Fruit fly (Drosophila melanogaster): ENCODE data around the gene CG4829.

CG4829 gene

dm6 chrX:16811213-16811749 lies at the start of gene CG4829 (continued):
- TF ChIP-seq dan (GFP tag; IDR thresholded peaks at IDR 0.05), result no peak
- TF ChIP-seq Sox102F (GFP tag; optimal IDR thresholded peaks at IDR 0.05), result peak; percentile 93
- TF ChIP-seq E2f1 (GFP tag; IDR thresholded peaks at IDR 0.05), result peak; percentile 85
- no peak for TF ChIP-seq Tbp (GFP tag; optimal IDR thresholded peaks at IDR 0.05)
- TF ChIP-seq run (tag; optimal IDR thresholded peaks at IDR 0.05), result peak; percentile 77
- peak; percentile 84 for TF ChIP-seq jumu (GFP tag; optimal IDR thresholded peaks at IDR 0.05)
- peak; percentile 74 for TF ChIP-seq pho (GFP tag; optimal IDR thresholded peaks at IDR 0.05)
- TF ChIP-seq lab (GFP tag; optimal IDR thresholded peaks at IDR 0.05), result peak; percentile 93
- peak; percentile 82 for TF ChIP-seq az2 (GFP tag; optimal IDR thresholded peaks at IDR 0.05)
- peak; percentile 79 for TF ChIP-seq ssp (GFP tag; IDR thresholded peaks at IDR 0.05)
- peak; percentile 70 for TF ChIP-seq Camta (GFP tag; optimal IDR thresholded peaks at IDR 0.05)
- TF ChIP-seq grau (tag; optimal IDR thresholded peaks at IDR 0.05), result peak; percentile 87
- no peak for TF ChIP-seq knrl (GFP tag; IDR thresholded peaks at IDR 0.05; ENCODE audit: partially characterized antibody)
- TF ChIP-seq maf-S (GFP tag; optimal IDR thresholded peaks at IDR 0.05), result peak; percentile 75
- TF ChIP-seq bigmax (GFP tag; optimal IDR thresholded peaks at IDR 0.05), result no peak
- peak; percentile 79 for TF ChIP-seq CG12299 (tag; optimal IDR thresholded peaks at IDR 0.05)
- TF ChIP-seq ara (GFP tag; IDR thresholded peaks at IDR 0.05), result peak; percentile 84
- peak; percentile 79 for TF ChIP-seq CG15601 (tag; optimal IDR thresholded peaks at IDR 0.05)
- peak; percentile 89 for TF ChIP-seq CG6813 (GFP tag; optimal IDR thresholded peaks at IDR 0.05)
- peak; percentile 74 for TF ChIP-seq schlank (tag; optimal IDR thresholded peaks at IDR 0.05)
- peak; percentile 81 for TF ChIP-seq Oaz (GFP tag; IDR thresholded peaks at IDR 0.05)
- peak; percentile 85 for TF ChIP-seq CG2120 (GFP tag; optimal IDR thresholded peaks at IDR 0.05)
- no peak for TF ChIP-seq pros (GFP tag; optimal IDR thresholded peaks at IDR 0.05)
- TF ChIP-seq CG18764 (GFP tag; optimal IDR thresholded peaks at IDR 0.05), result peak; percentile 77
- no peak for TF ChIP-seq CG16813 (GFP tag; IDR thresholded peaks at IDR 0.05; ENCODE audit: partially characterized antibody)
- TF ChIP-seq cato (GFP tag; optimal IDR thresholded peaks at IDR 0.05; ENCODE audit: borderline replicate concordance), result peak; percentile 69
- peak; percentile 85 for TF ChIP-seq CG14050 (GFP tag; IDR thresholded peaks at IDR 0.05)
- peak; percentile 88 for TF ChIP-seq HmgZ (tag; optimal IDR thresholded peaks at IDR 0.05)
- peak; percentile 66 for TF ChIP-seq sd (tag; optimal IDR thresholded peaks at IDR 0.05)
- peak; percentile 89 for TF ChIP-seq ind (GFP tag; optimal IDR thresholded peaks at IDR 0.05)
- no peak for TF ChIP-seq yki (optimal IDR thresholded peaks at IDR 0.05)
- TF ChIP-seq CG7928 (GFP tag; optimal IDR thresholded peaks at IDR 0.05), result peak; percentile 61
- peak; percentile 79 for TF ChIP-seq CG11696 (GFP tag; IDR thresholded peaks at IDR 0.05)
- peak; percentile 31 for TF ChIP-seq CG2202 (tag; optimal IDR thresholded peaks at IDR 0.05)
- no peak for TF ChIP-seq usp (GFP tag; optimal IDR thresholded peaks at IDR 0.05)
- peak; percentile 84 for TF ChIP-seq Mes4 (GFP tag; optimal IDR thresholded peaks at IDR 0.05)
- peak; percentile 79 for TF ChIP-seq CG8388 (GFP tag; optimal IDR thresholded peaks at IDR 0.05)
- TF ChIP-seq CG10209 (GFP tag; optimal IDR thresholded peaks at IDR 0.05), result peak; percentile 89
- peak; percentile 91 for TF ChIP-seq gem (tag; optimal IDR thresholded peaks at IDR 0.05)
- no peak for TF ChIP-seq CG8478 (optimal IDR thresholded peaks at IDR 0.05)
- TF ChIP-seq CG12744 (GFP tag; optimal IDR thresholded peaks at IDR 0.05), result peak; percentile 73
- TF ChIP-seq CG2199 (GFP tag; IDR thresholded peaks at IDR 0.05), result peak; percentile 84
- peak; percentile 84 for TF ChIP-seq rib (GFP tag; IDR thresholded peaks at IDR 0.05)
- no peak for TF ChIP-seq ftz-f1 (GFP tag; optimal IDR thresholded peaks at IDR 0.05)
- TF ChIP-seq pfk (GFP tag; optimal IDR thresholded peaks at IDR 0.05), result peak; percentile 7
- peak; percentile 79 for TF ChIP-seq BtbVII (GFP tag; optimal IDR thresholded peaks at IDR 0.05)
- no peak for TF ChIP-seq HLHmδ (GFP tag; optimal IDR thresholded peaks at IDR 0.05)
- TF ChIP-seq CG12236 (GFP tag; optimal IDR thresholded peaks at IDR 0.05), result peak; percentile 63
- TF ChIP-seq Mrtf (GFP tag; IDR thresholded peaks at IDR 0.05), result peak; percentile 87
- peak; percentile 77 for TF ChIP-seq CG9727 (GFP tag; optimal IDR thresholded peaks at IDR 0.05)
- TF ChIP-seq jigr1 (GFP tag; IDR thresholded peaks at IDR 0.05), result peak; percentile 77
- peak; percentile 87 for TF ChIP-seq mirr (GFP tag; optimal IDR thresholded peaks at IDR 0.05)

Data from whole organism, embryonic.